Fruit fly (Drosophila melanogaster) whole organism, embryonic: ENCODE results near the gene CG6465.

Experiments used
- Blimp-1 ChIP-seq: fragments of 200-800 bp; sonication (Bioruptor generic); optimal IDR thresholded peaks from 3 replicates; lab custom pipeline; 2018; ENCODE audit warnings: missing biosample characterization, missing genetic modification characterization, mild to moderate bottlenecking, moderate library complexity, missing genetic modification reagents
- CG11695 ChIP-seq: fragments of 200-800 bp; sonication (Bioruptor generic); IDR thresholded peaks from 3 replicates; pipeline ENCODE4 v1.3.6; 2022; ENCODE audit warnings: missing biosample characterization, missing genetic modification characterization
- CG12391 ChIP-seq: fragments of 200-800 bp; sonication (Bioruptor generic); optimal IDR thresholded peaks from 3 replicates; lab custom pipeline; 2018; ENCODE audit warnings: missing biosample characterization, mild to moderate bottlenecking, missing genetic modification characterization, moderate library complexity
- CG14014 ChIP-seq: fragments of 200-800 bp; sonication (Bioruptor generic); IDR thresholded peaks from 2 replicates; pipeline ENCODE4 v1.3.6; 2022; ENCODE audit warnings: missing biosample characterization, missing genetic modification characterization
- CG14050 ChIP-seq: fragments of 200-800 bp; sonication (Bioruptor generic); IDR thresholded peaks from 3 replicates; pipeline ENCODE4 v1.3.6; 2022; ENCODE audit warnings: missing biosample characterization, missing genetic modification characterization
- CG14667 ChIP-seq: fragments of 200-800 bp; sonication (Bioruptor generic); IDR thresholded peaks from 2 replicates; pipeline ENCODE4 v1.3.6; 2022; ENCODE audit warnings: missing biosample characterization, missing genetic modification characterization
- CG16863 ChIP-seq: fragments of 200-800 bp; sonication (Bioruptor generic); optimal IDR thresholded peaks from 3 replicates; lab custom pipeline; 2016; ENCODE audit warnings: missing biosample characterization, missing genetic modification characterization
- CG17359 ChIP-seq: fragments of 200-800 bp; sonication (Bioruptor generic); optimal IDR thresholded peaks from 3 replicates; lab custom pipeline; 2018; ENCODE audit warnings: missing biosample characterization, mild to moderate bottlenecking, missing genetic modification characterization, moderate library complexity
- CG17568 ChIP-seq: fragments of 200-800 bp; sonication (Bioruptor generic); optimal IDR thresholded peaks from 2 replicates; lab custom pipeline; 2018; ENCODE audit warnings: missing biosample characterization, mild to moderate bottlenecking, missing genetic modification characterization, moderate library complexity
- CG17829 ChIP-seq: fragments of 200-800 bp; optimal IDR thresholded peaks from 2 replicates; lab custom pipeline; 2019; ENCODE audit warnings: missing biosample characterization, mild to moderate bottlenecking, missing genetic modification characterization, moderate library complexity
- CG18262 ChIP-seq: fragments of 200-800 bp; optimal IDR thresholded peaks from 3 replicates; lab custom pipeline; 2019; ENCODE audit warnings: missing biosample characterization, mild to moderate bottlenecking, missing genetic modification characterization, moderate library complexity
- CG2202 ChIP-seq: fragments of 200-800 bp; sonication (Bioruptor generic); optimal IDR thresholded peaks from 2 replicates; lab custom pipeline; 2018; ENCODE audit warnings: missing biosample characterization, mild to moderate bottlenecking, missing genetic modification characterization
- CG2875 ChIP-seq: fragments of 200-800 bp; sonication (Bioruptor generic); optimal IDR thresholded peaks from 2 replicates; lab custom pipeline; 2017; ENCODE audit warnings: missing biosample characterization, mild to moderate bottlenecking, missing genetic modification characterization, missing genetic modification reagents
- CG42726 ChIP-seq: fragments of 200-800 bp; sonication (Bioruptor generic); IDR thresholded peaks from 2 replicates; pipeline ENCODE4 v1.3.6; 2022; ENCODE audit warnings: missing biosample characterization, missing genetic modification characterization; ENCODE audit not compliant: partially characterized antibody
- CG4404 ChIP-seq: fragments of 200-800 bp; sonication (Bioruptor generic); IDR thresholded peaks from 2 replicates; pipeline ENCODE4 v1.3.6; 2022; ENCODE audit warnings: missing biosample characterization, missing genetic modification characterization
- CG4424 ChIP-seq: fragments of 200-800 bp; sonication (Bioruptor generic); optimal IDR thresholded peaks from 3 replicates; lab custom pipeline; 2016; ENCODE audit warnings: missing biosample characterization, missing genetic modification characterization
- CG4617 ChIP-seq: fragments of 200-800 bp; sonication (Bioruptor generic); optimal IDR thresholded peaks from 3 replicates; lab custom pipeline; 2016; ENCODE audit warnings: missing biosample characterization, missing genetic modification characterization, borderline replicate concordance
- CG4707 ChIP-seq: fragments of 200-800 bp; sonication (Bioruptor generic); optimal IDR thresholded peaks from 2 replicates; lab custom pipeline; 2018; ENCODE audit warnings: missing biosample characterization, mild to moderate bottlenecking, missing genetic modification characterization, moderate library complexity
- CG5245 ChIP-seq: fragments of 200-800 bp; sonication (Bioruptor generic); optimal IDR thresholded peaks from 3 replicates; lab custom pipeline; 2016; ENCODE audit warnings: missing biosample characterization, missing genetic modification characterization
- CG5953 ChIP-seq: fragments of 200-800 bp; sonication (Bioruptor generic); IDR thresholded peaks from 2 replicates; pipeline ENCODE4 v1.3.6; 2022; ENCODE audit warnings: missing biosample characterization, missing genetic modification characterization
- CG6175 ChIP-seq: fragments of 200-800 bp; sonication (Bioruptor generic); IDR thresholded peaks from 3 replicates; pipeline ENCODE4 v1.3.6; 2022; ENCODE audit warnings: missing biosample characterization, missing genetic modification characterization
- CG6254 ChIP-seq: fragments of 200-800 bp; sonication (Bioruptor generic); optimal IDR thresholded peaks from 3 replicates; lab custom pipeline; 2017; ENCODE audit warnings: mild to moderate bottlenecking, missing biosample characterization, missing genetic modification reagents, missing genetic modification characterization
- CG7745 ChIP-seq: fragments of 200-800 bp; sonication (Bioruptor generic); optimal IDR thresholded peaks from 2 replicates; lab custom pipeline; 2018; ENCODE audit warnings: missing biosample characterization, mild to moderate bottlenecking, missing genetic modification characterization, moderate library complexity
- CG7786 ChIP-seq: fragments of 200-800 bp; sonication (Bioruptor generic); optimal IDR thresholded peaks from 2 replicates; lab custom pipeline; 2016; ENCODE audit warnings: missing biosample characterization, missing genetic modification characterization
- CG9609 ChIP-seq: fragments of 200-800 bp; sonication (Bioruptor generic); optimal IDR thresholded peaks from 3 replicates; lab custom pipeline; 2016; ENCODE audit warnings: missing biosample characterization, missing genetic modification characterization
- CoRest ChIP-seq: fragments of 200-800 bp; sonication (Bioruptor generic); optimal IDR thresholded peaks from 3 replicates; lab custom pipeline; 2018; ENCODE audit warnings: missing biosample characterization, mild to moderate bottlenecking, missing genetic modification characterization, moderate library complexity
- CrebB ChIP-seq: fragments of 200-800 bp; sonication (Bioruptor generic); optimal IDR thresholded peaks from 3 replicates; lab custom pipeline; 2018; ENCODE audit warnings: missing biosample characterization, mild to moderate bottlenecking, missing genetic modification characterization
- D19A ChIP-seq: fragments of 200-800 bp; optimal IDR thresholded peaks from 3 replicates; lab custom pipeline; 2019; ENCODE audit warnings: missing biosample characterization, mild to moderate bottlenecking, missing genetic modification characterization, moderate library complexity
- Dad ChIP-seq: fragments of 200-800 bp; sonication (Bioruptor generic); optimal IDR thresholded peaks from 3 replicates; lab custom pipeline; 2016; ENCODE audit warnings: missing biosample characterization, missing genetic modification characterization
- Gsc ChIP-seq: fragments of 200-800 bp; sonication (Bioruptor generic); IDR thresholded peaks from 2 replicates; pipeline ENCODE4 v1.3.6; 2022; ENCODE audit warnings: missing biosample characterization, missing genetic modification characterization
- MTF-1 ChIP-seq: fragments of 200-800 bp; sonication (Bioruptor generic); optimal IDR thresholded peaks from 2 replicates; lab custom pipeline; 2018; ENCODE audit warnings: missing biosample characterization, mild to moderate bottlenecking, missing genetic modification characterization, borderline replicate concordance
- NC2α ChIP-seq: fragments of 200-800 bp; sonication (Bioruptor generic); optimal IDR thresholded peaks from 2 replicates; lab custom pipeline; 2016; ENCODE audit warnings: missing biosample characterization, missing genetic modification characterization
- NFAT ChIP-seq: fragments of 200-800 bp; sonication (Bioruptor generic); IDR thresholded peaks from 2 replicates; pipeline ENCODE4 v1.3.6; 2022; ENCODE audit warnings: missing biosample characterization, missing genetic modification characterization
- Nf-YB ChIP-seq: fragments of 200-800 bp; sonication (Bioruptor generic); optimal IDR thresholded peaks from 3 replicates; lab custom pipeline; 2019; ENCODE audit warnings: missing biosample characterization, mild to moderate bottlenecking, missing genetic modification characterization, moderate library complexity
- NfI ChIP-seq: fragments of 200-800 bp; sonication (Bioruptor generic); optimal IDR thresholded peaks from 3 replicates; lab custom pipeline; 2018; ENCODE audit warnings: missing biosample characterization, mild to moderate bottlenecking, missing genetic modification characterization, moderate library complexity
- Pdp1 ChIP-seq, 2 experiments: fragments of 200-800 bp; sonication (Bioruptor generic); optimal IDR thresholded peaks; 3 replicates each; lab custom pipeline; 2016; ENCODE audit warnings: missing biosample characterization in 2 of 2, missing genetic modification characterization in 2 of 2, mild to moderate bottlenecking in 1 of 2, moderate library complexity in 1 of 2
- Xrp1 ChIP-seq: fragments of 200-800 bp; sonication (Bioruptor generic); IDR thresholded peaks from 2 replicates; pipeline ENCODE4 v1.3.6; 2022; ENCODE audit warnings: missing biosample characterization, missing genetic modification characterization
- ac ChIP-seq: fragments of 200-800 bp; sonication (Bioruptor generic); optimal IDR thresholded peaks from 3 replicates; lab custom pipeline; 2017; ENCODE audit warnings: missing biosample characterization, mild to moderate bottlenecking, missing genetic modification characterization
- bcd ChIP-seq: fragments of 200-800 bp; sonication (Bioruptor generic); optimal IDR thresholded peaks from 2 replicates; lab custom pipeline; 2017; ENCODE audit warnings: missing biosample characterization, mild to moderate bottlenecking, missing genetic modification characterization
- exex ChIP-seq: fragments of 200-800 bp; sonication (Bioruptor generic); optimal IDR thresholded peaks from 4 replicates; lab custom pipeline; 2018; ENCODE audit warnings: missing biosample characterization, mild to moderate bottlenecking, missing genetic modification characterization, moderate library complexity
- gce ChIP-seq: fragments of 200-800 bp; sonication (Bioruptor generic); IDR thresholded peaks from 3 replicates; pipeline ENCODE4 v1.3.6; 2022; ENCODE audit warnings: missing biosample characterization, missing genetic modification characterization
- grn ChIP-seq: fragments of 200-800 bp; sonication (Bioruptor generic); optimal IDR thresholded peaks from 3 replicates; lab custom pipeline; 2017; ENCODE audit warnings: missing biosample characterization, missing genetic modification characterization
- ham ChIP-seq: fragments of 200-800 bp; sonication (Bioruptor generic); IDR thresholded peaks from 2 replicates; pipeline ENCODE4 v1.3.6; 2022; ENCODE audit warnings: missing biosample characterization, missing genetic modification characterization
- knrl ChIP-seq: fragments of 200-800 bp; sonication (Bioruptor generic); IDR thresholded peaks from 3 replicates; pipeline ENCODE4 v1.3.6; 2022; ENCODE audit warnings: missing biosample characterization, missing genetic modification characterization; ENCODE audit not compliant: partially characterized antibody
- odd ChIP-seq: fragments of 200-800 bp; sonication (Bioruptor generic); optimal IDR thresholded peaks from 2 replicates; lab custom pipeline; 2017; ENCODE audit warnings: missing biosample characterization, mild to moderate bottlenecking, missing genetic modification characterization
- salm ChIP-seq: fragments of 200-800 bp; sonication (Bioruptor generic); optimal IDR thresholded peaks from 2 replicates; lab custom pipeline; 2018; ENCODE audit warnings: missing biosample characterization, mild to moderate bottlenecking, missing genetic modification characterization
- slbo ChIP-seq: fragments of 200-800 bp; sonication (Bioruptor generic); IDR thresholded peaks from 2 replicates; pipeline ENCODE4 v1.3.6; 2022; ENCODE audit warnings: missing biosample characterization, missing genetic modification characterization
- slou ChIP-seq: fragments of 200-800 bp; sonication (Bioruptor generic); optimal IDR thresholded peaks from 3 replicates; lab custom pipeline; 2016; ENCODE audit warnings: missing biosample characterization, missing genetic modification characterization
- stwl ChIP-seq: fragments of 200-800 bp; sonication (Bioruptor generic); optimal IDR thresholded peaks from 3 replicates; lab custom pipeline; 2018; ENCODE audit warnings: missing biosample characterization, mild to moderate bottlenecking, missing genetic modification characterization, moderate library complexity
- tup ChIP-seq: fragments of 200-800 bp; sonication (Bioruptor generic); optimal IDR thresholded peaks from 2 replicates; lab custom pipeline; 2016; ENCODE audit warnings: missing biosample characterization, mild to moderate bottlenecking, missing genetic modification characterization, moderate library complexity
- usp ChIP-seq: fragments of >200 bp; optimal IDR thresholded peaks from 2 replicates; lab custom pipeline; 2017; ENCODE audit warnings: missing biosample characterization, missing genetic modification characterization

CG6465 gene

dm6 chr3R:10626066-10626465 is 51.0 kb downstream of the CG6465 start (continued):
- TF ChIP-seq CG4404 (GFP tag; lab: Robert Waterston, UW) = peak; percentile 92
- TF ChIP-seq bcd (GFP tag; lab: Kevin White, UChicago) = no peak
- no peak for TF ChIP-seq CG14667 (GFP tag; lab: Robert Waterston, UW)
- TF ChIP-seq CG17359 = no peak
- peak; percentile 51 for TF ChIP-seq D19A (tag; lab: Kevin White, UChicago)
- TF ChIP-seq ac (GFP tag; lab: Kevin White, UChicago) = peak; percentile 89
- peak; percentile 83 for TF ChIP-seq CG17829
- no peak for TF ChIP-seq NC2α (GFP tag; lab: Kevin White, UChicago)
- no peak for TF ChIP-seq ham (GFP tag; lab: Robert Waterston, UW)
- TF ChIP-seq Dad (GFP tag; lab: Kevin White, UChicago) = no peak
- TF ChIP-seq Pdp1 (GFP tag; optimal IDR thresholded peaks at IDR 0.05; lab: Kevin White, UChicago) = no peak
- TF ChIP-seq CG5953 = no peak
- TF ChIP-seq CG17568 = no peak
- TF ChIP-seq CG42726 (GFP tag; lab: Robert Waterston, UW) = no peak
- no peak for TF ChIP-seq NfI
- TF ChIP-seq CrebB (tag; lab: Kevin White, UChicago) = no peak
- no peak for TF ChIP-seq gce (GFP tag; lab: Robert Waterston, UW)
- TF ChIP-seq Blimp-1 (GFP tag; lab: Kevin White, UChicago) = no peak
- TF ChIP-seq Nf-YB (GFP tag; lab: Kevin White, UChicago) = no peak
- TF ChIP-seq Xrp1 = peak; percentile 78
- TF ChIP-seq NFAT (GFP tag; lab: Robert Waterston, UW) = no peak
- TF ChIP-seq slou = no peak
- TF ChIP-seq CG7745 (tag; lab: Kevin White, UChicago) = no peak
- no peak for TF ChIP-seq CG4617 (GFP tag; lab: Kevin White, UChicago)
- peak; percentile 51 for TF ChIP-seq CG12391 (tag; lab: Kevin White, UChicago)
- TF ChIP-seq CG6254 (GFP tag; lab: Kevin White, UChicago) = peak; percentile 31
- TF ChIP-seq CG11695 (GFP tag; lab: Robert Waterston, UW) = no peak
- TF ChIP-seq CG4707 (GFP tag; lab: Kevin White, UChicago) = no peak
- no peak for TF ChIP-seq CG9609
- peak; percentile 42 for TF ChIP-seq stwl
- TF ChIP-seq CG16863 (GFP tag; lab: Kevin White, UChicago) = no peak
- TF ChIP-seq CG14014 (GFP tag; lab: Robert Waterston, UW) = no peak
- no peak for TF ChIP-seq CG5245 (GFP tag; lab: Kevin White, UChicago)
- TF ChIP-seq Gsc = no peak
- no peak for TF ChIP-seq knrl (GFP tag; lab: Robert Waterston, UW)
- no peak for TF ChIP-seq MTF-1 (GFP tag; lab: Kevin White, UChicago)
- no peak for TF ChIP-seq CG14050
- TF ChIP-seq CG2875 (GFP tag; lab: Kevin White, UChicago) = no peak
- TF ChIP-seq exex (tag; lab: Kevin White, UChicago) = no peak
- no peak for TF ChIP-seq CG6175
- TF ChIP-seq CoRest (tag; lab: Kevin White, UChicago) = peak; percentile 22
- peak; percentile 82 for TF ChIP-seq CG18262 (tag; lab: Kevin White, UChicago)
- TF ChIP-seq CG7786 = no peak
- peak; percentile 49 for TF ChIP-seq CG4424 (GFP tag; lab: Kevin White, UChicago)
- TF ChIP-seq salm (tag; lab: Kevin White, UChicago) = no peak
- TF ChIP-seq odd (GFP tag; lab: Kevin White, UChicago) = no peak
- TF ChIP-seq grn (GFP tag; lab: Kevin White, UChicago) = no peak
- TF ChIP-seq usp = no peak
- TF ChIP-seq CG2202 = no peak
- no peak for TF ChIP-seq slbo (GFP tag; lab: Robert Waterston, UW)
- TF ChIP-seq tup = no peak
